Worm (Caenorhabditis elegans): Measurements from ENCODE around the gene dhhc-14.

DNA sequence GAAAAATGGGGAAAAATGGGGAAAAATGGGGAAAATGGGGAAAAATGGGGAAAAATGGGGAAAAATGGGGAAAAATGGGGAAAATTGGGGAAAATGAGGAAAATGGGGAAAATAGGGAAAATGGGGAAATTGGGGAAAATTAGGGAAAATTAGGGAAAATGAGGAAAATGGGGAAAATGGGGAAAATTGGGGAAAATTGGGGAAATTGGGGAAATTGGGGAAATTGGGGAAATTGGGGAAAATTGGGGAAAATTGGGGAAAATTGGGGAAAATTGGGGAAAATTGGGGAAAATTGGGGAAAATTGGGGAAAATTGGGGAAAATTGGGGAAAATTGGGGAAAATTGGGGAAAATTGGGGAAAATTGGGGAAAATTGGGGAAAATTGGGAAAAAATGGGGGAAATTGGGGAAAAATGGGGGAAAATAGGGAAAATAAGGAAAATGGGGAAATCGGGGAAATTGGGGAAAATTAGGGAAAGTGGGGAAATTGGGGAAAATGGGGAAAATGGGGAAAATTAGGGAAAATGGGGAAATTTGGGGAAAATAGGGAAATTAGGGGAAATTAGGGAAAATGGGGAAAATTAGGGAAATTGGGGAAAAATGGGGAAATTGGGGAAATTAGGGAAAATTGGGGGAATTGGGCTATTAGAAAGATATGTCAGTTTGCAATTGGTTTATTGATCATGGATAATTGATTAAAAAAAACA, 50.8 kb downstream of the dhhc-14 start:
- TF ChIP-seq ama-1 (optimal IDR thresholded peaks at IDR 0.05) = no peak
- TF ChIP-seq aly-1 (tag; optimal IDR thresholded peaks at IDR 0.05) = no peak
- TF ChIP-seq pes-1 (GFP tag; IDR thresholded peaks at IDR 0.05) = peak; percentile 38; the same call in 1 of the 2 replicates
- no peak for TF ChIP-seq tra-4 (tag; optimal IDR thresholded peaks at IDR 0.05)
- peak; percentile 14; the same call in 1 of the 2 replicates for TF ChIP-seq flt-1 (GFP tag; IDR thresholded peaks at IDR 0.05)
- TF ChIP-seq hmg-4 (GFP tag; optimal IDR thresholded peaks at IDR 0.05) = no peak
- peak; percentile 55; the same call in 1 of the 2 replicates for TF ChIP-seq scrt-1 (GFP tag; IDR thresholded peaks at IDR 0.05)
- TF ChIP-seq B0310.2 (tag; optimal IDR thresholded peaks at IDR 0.05) = peak; percentile 48
- peak; percentile 74; the same call in 1 of the 2 replicates for TF ChIP-seq sea-1 (GFP tag; conservative IDR thresholded peaks at IDR 0.05)
- TF ChIP-seq tbx-11 (GFP tag; IDR thresholded peaks at IDR 0.05) = peak; percentile 80
- peak; percentile 49 for TF ChIP-seq hnd-1 (tag; optimal IDR thresholded peaks at IDR 0.05)
- TF ChIP-seq ceh-36 (tag; optimal IDR thresholded peaks at IDR 0.05) = no peak

Data from whole organism, early embryonic.